Worm (Caenorhabditis elegans): ENCODE results near the gene F16G10.5.

DNA sequence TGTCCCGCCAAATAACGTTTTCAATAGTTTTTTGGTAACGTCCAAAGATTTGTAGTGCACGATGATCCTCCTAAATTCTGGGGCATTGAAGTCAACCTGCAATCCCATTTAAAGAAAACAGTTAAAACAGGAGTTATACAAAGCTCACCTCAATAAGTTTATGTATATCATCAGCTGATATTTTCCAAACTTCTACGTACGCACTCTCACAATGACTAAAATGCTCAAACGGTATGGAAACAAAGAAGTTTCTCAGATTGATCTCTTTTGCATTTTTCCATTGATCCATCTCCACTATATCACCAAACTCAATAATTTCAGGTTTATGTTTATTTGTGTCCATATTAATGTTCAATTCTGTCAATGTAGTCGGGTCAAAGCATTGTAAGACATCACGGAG is 44.4 kb downstream of the F16G10.5 start:
- TF ChIP-seq lin-39 (tag; optimal IDR thresholded peaks at IDR 0.05) (no peak), blmp-1 (tag; optimal IDR thresholded peaks at IDR 0.05; ENCODE audit: insufficient read depth) (no peak), R02D3.7 (tag; optimal IDR thresholded peaks at IDR 0.05) (no peak), fos-1 (tag; optimal IDR thresholded peaks at IDR 0.05) (no peak), ztf-11 (tag; optimal IDR thresholded peaks at IDR 0.05) (no peak), egl-27 (tag; optimal IDR thresholded peaks at IDR 0.05) (no peak), ztf-1 (GFP tag; conservative IDR thresholded peaks at IDR 0.05) (no peak), nhr-6 (tag; optimal IDR thresholded peaks at IDR 0.05) (no peak), unc-39 (tag; optimal IDR thresholded peaks at IDR 0.05) (no peak), elt-3 (tag; optimal IDR thresholded peaks at IDR 0.05) (no peak), nhr-77 (tag; optimal IDR thresholded peaks at IDR 0.05) (no peak), nhr-12 (tag; optimal IDR thresholded peaks at IDR 0.05) (no peak), aly-2 (tag; optimal IDR thresholded peaks at IDR 0.05) (no peak)

All from whole organism, L2 larva.